Fruit fly (Drosophila melanogaster): ENCODE results near the gene CG9368.
A peak's percentile ranks its signal among the peaks of the same experiment; 100 is the strongest.

CG9368 gene

dm6 chr3L:19635478-19635996 is 34.1 kb downstream of the CG9368 start, which contains the start of gene wnd:
Gene wnd (minus strand): TSS chr3L:19635783.
- TF ChIP-seq sage (GFP tag; optimal IDR thresholded peaks at IDR 0.05) (peak; percentile 56), dmrt93B (GFP tag; optimal IDR thresholded peaks at IDR 0.05) (no peak), psq (GFP tag; optimal IDR thresholded peaks at IDR 0.05) (peak; percentile 82), br (GFP tag; optimal IDR thresholded peaks at IDR 0.05) (peak; percentile 9), Rel (GFP tag; optimal IDR thresholded peaks at IDR 0.05) (peak; percentile 16), Rel (tag; optimal IDR thresholded peaks at IDR 0.05) (no peak), CrebA (GFP tag; optimal IDR thresholded peaks at IDR 0.05; ENCODE audit: borderline replicate concordance) (peak; percentile 40), Dif (GFP tag; optimal IDR thresholded peaks at IDR 0.05; ENCODE audit: partially characterized antibody) (peak; percentile 93), CG9705 (GFP tag; optimal IDR thresholded peaks at IDR 0.05) (no peak), Mio (GFP tag; optimal IDR thresholded peaks at IDR 0.05) (no peak), dl (GFP tag; optimal IDR thresholded peaks at IDR 0.05; ENCODE audit: insufficient read depth in 1 of 2, partially characterized antibody in 2 of 2) (peak; percentile 81 to 88), jim (GFP tag; optimal IDR thresholded peaks at IDR 0.05) (no peak), Sp1 (GFP tag; optimal IDR thresholded peaks at IDR 0.05) (no peak), Vsx2 (GFP tag; optimal IDR thresholded peaks at IDR 0.05; ENCODE audit: partially characterized antibody) (peak; percentile 94)

- TF ChIP-seq br (GFP tag; optimal IDR thresholded peaks at IDR 0.05) (no peak), sage (GFP tag; optimal IDR thresholded peaks at IDR 0.05) (no peak), fru (GFP tag; optimal IDR thresholded peaks at IDR 0.05) (no peak), Rel (GFP tag; optimal IDR thresholded peaks at IDR 0.05) (no peak), Rel (tag; optimal IDR thresholded peaks at IDR 0.05) (no peak), Mio (GFP tag; optimal IDR thresholded peaks at IDR 0.05) (no peak), usp (GFP tag; optimal IDR thresholded peaks at IDR 0.05) (no peak), tai (GFP tag; optimal IDR thresholded peaks at IDR 0.05) (no peak), Abd-B (GFP tag; optimal IDR thresholded peaks at IDR 0.05) (no peak), lola (GFP tag; optimal IDR thresholded peaks at IDR 0.05) (no peak), CrebA (GFP tag; optimal IDR thresholded peaks at IDR 0.05; ENCODE audit: borderline replicate concordance) (no peak), Myc (optimal IDR thresholded peaks at IDR 0.05) (no peak), Hr78 (GFP tag; optimal IDR thresholded peaks at IDR 0.05) (no peak), brk (GFP tag; optimal IDR thresholded peaks at IDR 0.05) (no peak), Vsx2 (GFP tag; optimal IDR thresholded peaks at IDR 0.05; ENCODE audit: partially characterized antibody) (no peak), woc (GFP tag; optimal IDR thresholded peaks at IDR 0.05) (no peak), sv (GFP tag; optimal IDR thresholded peaks at IDR 0.05) (peak; percentile 45), HLH106 (tag; optimal IDR thresholded peaks at IDR 0.05) (peak; percentile 31), pan (optimal IDR thresholded peaks at IDR 0.05) (no peak), N (GFP tag; optimal IDR thresholded peaks at IDR 0.05) (no peak), Dif (GFP tag; optimal IDR thresholded peaks at IDR 0.05; ENCODE audit: partially characterized antibody) (no peak), Jra (GFP tag; optimal IDR thresholded peaks at IDR 0.05) (peak; percentile 19), rgr (GFP tag; optimal IDR thresholded peaks at IDR 0.05) (no peak), foxo (GFP tag; optimal IDR thresholded peaks at IDR 0.05) (peak in 1 of 2 experiments; percentile 43), Dfd (GFP tag; optimal IDR thresholded peaks at IDR 0.05) (no peak), OdsH (GFP tag; optimal IDR thresholded peaks at IDR 0.05) (peak; percentile 39), CG32264 (GFP tag; optimal IDR thresholded peaks at IDR 0.05) (no peak), GATAd (GFP tag; optimal IDR thresholded peaks at IDR 0.05) (no peak), h (GFP tag; optimal IDR thresholded peaks at IDR 0.05) (peak; percentile 36), jim (GFP tag; optimal IDR thresholded peaks at IDR 0.05) (no peak), psq (GFP tag; optimal IDR thresholded peaks at IDR 0.05) (peak; percentile 53), Sp1 (GFP tag; optimal IDR thresholded peaks at IDR 0.05) (peak; percentile 41), dmrt93B (GFP tag; optimal IDR thresholded peaks at IDR 0.05) (no peak), dl (GFP tag; optimal IDR thresholded peaks at IDR 0.05; ENCODE audit: insufficient read depth in 1 of 2, partially characterized antibody in 2 of 2) (no peak), Hnf4 (GFP tag; optimal IDR thresholded peaks at IDR 0.05) (no peak), ey (GFP tag; optimal IDR thresholded peaks at IDR 0.05) (peak; percentile 25), Hr83 (GFP tag; optimal IDR thresholded peaks at IDR 0.05; ENCODE audit: poor library complexity, severe bottlenecking) (no peak), dsf (GFP tag; optimal IDR thresholded peaks at IDR 0.05; ENCODE audit: borderline replicate concordance) (no peak), CG9705 (GFP tag; optimal IDR thresholded peaks at IDR 0.05) (no peak)
These were observed 35.5 kb downstream of the CG9368 start for dm6 chr3L:19636821-19637460.

All from whole organism, wandering third instar larva.